Worm (Caenorhabditis elegans) whole organism, mixed stage, embryonic: ENCODE results near the gene ajm-1.

Experiments
- elt-3 ChIP-seq: fragments of 150-350 bp; optimal IDR thresholded peaks from 2 replicates; lab custom pipeline; 2014; ENCODE audit warnings: missing biosample characterization, missing genetic modification characterization
- mab-5 ChIP-seq: fragments of 150-350 bp; optimal IDR thresholded peaks from 2 replicates; lab custom pipeline; 2014; ENCODE audit warnings: missing biosample characterization, missing genetic modification characterization
- nhr-28 ChIP-seq: fragments of 150-350 bp; optimal IDR thresholded peaks from 2 replicates; lab custom pipeline; 2014; ENCODE audit warnings: missing biosample characterization, missing genetic modification characterization

DNA sequence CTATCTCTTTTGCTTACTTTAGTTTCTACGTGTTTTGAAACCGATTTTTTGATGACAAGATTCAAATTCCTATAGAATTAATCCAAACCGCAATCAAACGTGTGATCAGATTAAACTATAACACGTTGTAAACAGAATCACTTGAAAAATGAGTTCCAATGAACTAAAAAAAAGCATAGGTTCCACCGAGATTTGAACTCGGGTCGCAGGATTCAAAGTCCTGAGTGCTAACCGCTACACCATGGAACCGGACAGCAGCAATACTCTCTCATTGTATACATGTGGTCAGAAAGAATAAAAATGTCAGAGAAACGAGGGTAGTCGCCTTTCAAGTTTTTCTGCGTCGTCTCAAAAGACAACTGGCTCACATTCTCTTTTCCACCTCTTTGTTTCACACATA lies 8.6 kb downstream of the ajm-1 start:
- TF ChIP-seq mab-5 (tag; lab: Kevin White, UChicago) (no peak), elt-3 (tag; lab: Kevin White, UChicago) (no peak), nhr-28 (tag; lab: Kevin White, UChicago) (no peak)
